Fruit fly (Drosophila melanogaster) whole organism, wandering third instar larva: ENCODE results near the gene CG9040.

Experiments used
- psq ChIP-seq: fragments of 200-800 bp; sonication (Bioruptor generic); optimal IDR thresholded peaks from 3 replicates; lab custom pipeline; 2017; ENCODE audit warnings: missing biosample characterization, mild to moderate bottlenecking, missing genetic modification characterization, moderate library complexity
- usp ChIP-seq: fragments of >200 bp; optimal IDR thresholded peaks from 2 replicates; lab custom pipeline; 2017; ENCODE audit warnings: missing biosample characterization, missing genetic modification characterization

DNA sequence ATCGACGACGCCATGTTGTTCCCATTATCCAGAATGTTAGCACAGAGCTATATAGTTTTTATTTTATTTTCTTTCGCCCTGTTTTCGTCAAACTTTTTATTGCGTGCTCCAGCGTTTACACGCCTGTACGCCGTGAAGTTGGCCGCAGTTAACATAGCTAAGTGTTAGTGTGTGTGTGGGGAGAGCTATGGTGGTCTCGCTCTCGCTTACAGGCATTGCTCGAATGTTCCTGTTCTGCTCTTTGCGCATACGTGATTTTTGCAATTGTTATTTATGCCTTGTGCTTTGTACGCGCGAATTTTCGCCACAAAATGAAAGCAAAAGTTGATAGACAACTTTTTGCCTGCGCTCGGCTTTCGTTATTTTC, 16.3 kb downstream of the CG9040 start:
- TF ChIP-seq psq (GFP tag; lab: Kevin White, UChicago) (peak; percentile 100), usp (GFP tag; lab: Kevin White, UChicago) (no peak)
